Worm (Caenorhabditis elegans) whole organism, L4 larva: ENCODE measurements around the gene nhr-221.

Experiments used
- F44E2.7 ChIP-seq: fragments of 200-800 bp; sonication (Bioruptor generic); IDR thresholded peaks from 2 replicates; pipeline ENCODE4 v2.1.2; 2022; ENCODE audit warnings: missing genetic modification characterization, missing compliant biosample characterization
- F49E8.2 ChIP-seq: sonication (generic microtip); optimal IDR thresholded peaks from 2 replicates; lab custom pipeline; 2016; ENCODE audit warnings: missing compliant biosample characterization, mild to moderate bottlenecking, missing genetic modification characterization, borderline replicate concordance
- T26A8.4 ChIP-seq: fragments of 200-800 bp; sonication (Bioruptor generic); IDR thresholded peaks from 2 replicates; pipeline ENCODE4 v1.3.6; 2022; ENCODE audit warnings: missing genetic modification characterization, missing compliant biosample characterization
- Y105C5A.15 ChIP-seq: fragments of 200-800 bp; sonication (Bioruptor generic); IDR thresholded peaks from 2 replicates; pipeline ENCODE4 v1.3.6; 2022; ENCODE audit warnings: missing genetic modification characterization, missing compliant biosample characterization
- Y48G9A.11 ChIP-seq: fragments of 200-800 bp; sonication (Bioruptor generic); IDR thresholded peaks from 2 replicates; pipeline ENCODE4 v1.3.6; 2022; ENCODE audit warnings: missing genetic modification reagents, missing genetic modification characterization, missing compliant biosample characterization
- Y5F2A.4 ChIP-seq: fragments of 200-800 bp; sonication (Bioruptor generic); optimal IDR thresholded peaks from 2 replicates; lab custom pipeline; 2018; ENCODE audit warnings: mild to moderate bottlenecking, missing genetic modification characterization, missing compliant biosample characterization
- ZK337.2 ChIP-seq: fragments of 200-800 bp; sonication (Bioruptor generic); IDR thresholded peaks from 2 replicates; pipeline ENCODE4 v1.3.6; 2022; ENCODE audit warnings: missing genetic modification reagents, missing genetic modification characterization, missing compliant biosample characterization
- ZK546.5 ChIP-seq, 2 experiments: sonication (generic microtip); optimal IDR thresholded peaks; 2 replicates each; lab custom pipeline; 2017; ENCODE audit warnings: missing biosample characterization in 2 of 2, missing genetic modification characterization in 2 of 2
- aha-1 ChIP-seq: fragments of 150-350 bp; peaks from one replicate; lab custom pipeline; 2014; ENCODE audit warnings: missing biosample characterization, missing genetic modification characterization
- aly-2 ChIP-seq: sonication (generic microtip); optimal IDR thresholded peaks from 2 replicates; lab custom pipeline; 2018; ENCODE audit warnings: missing biosample characterization, missing genetic modification characterization
- arid-1 ChIP-seq: fragments of 200-800 bp; sonication (Bioruptor generic); conservative IDR thresholded peaks from 2 replicates; pipeline ENCODE4 v1.3.6; 2022; ENCODE audit warnings: missing genetic modification reagents, missing genetic modification characterization, missing compliant biosample characterization
- ceh-28 ChIP-seq: fragments of 150-350 bp; optimal IDR thresholded peaks from 2 replicates; lab custom pipeline; 2014; ENCODE audit warnings: missing biosample characterization, missing genetic modification reagents, missing genetic modification characterization
- ceh-32 ChIP-seq: sonication (generic microtip); optimal IDR thresholded peaks from 2 replicates; lab custom pipeline; 2016; ENCODE audit warnings: mild to moderate bottlenecking, missing genetic modification characterization, missing compliant biosample characterization; ENCODE audit not compliant: poor library complexity
- ceh-44 ChIP-seq: fragments of 200-800 bp; sonication (Bioruptor generic); IDR thresholded peaks from 2 replicates; pipeline ENCODE4 v1.3.6; 2022; ENCODE audit warnings: missing genetic modification reagents, missing genetic modification characterization, missing compliant biosample characterization
- daf-16 ChIP-seq, 3 experiments: sonication (generic microtip); optimal IDR thresholded peaks; 2 replicates each; lab custom pipeline; 2016 to 2017; ENCODE audit warnings: missing genetic modification characterization in 3 of 3, missing genetic modification reagents in 3 of 3, mild to moderate bottlenecking in 2 of 3, missing compliant biosample characterization in 2 of 3, missing biosample characterization in 1 of 3, moderate library complexity in 1 of 3
- dmd-8 ChIP-seq: fragments of 200-800 bp; sonication (Bioruptor generic); IDR thresholded peaks from 2 replicates; pipeline ENCODE4 v1.3.6; 2022; ENCODE audit warnings: missing genetic modification characterization, missing compliant biosample characterization
- dve-1 ChIP-seq: sonication (generic microtip); optimal IDR thresholded peaks from 2 replicates; lab custom pipeline; 2017; ENCODE audit warnings: antibody characterized with exemption, mild to moderate bottlenecking, missing genetic modification characterization, missing compliant biosample characterization; ENCODE audit not compliant: insufficient read depth
- gei-8 ChIP-seq: fragments of 200-800 bp; sonication (Bioruptor generic); optimal IDR thresholded peaks from 2 replicates; lab custom pipeline; 2018; ENCODE audit warnings: mild to moderate bottlenecking, missing genetic modification characterization, missing compliant biosample characterization
- hif-1 ChIP-seq, 2 experiments: sonication (generic microtip); optimal IDR thresholded peaks; 2 replicates each; lab custom pipeline; 2016 to 2017; ENCODE audit warnings: missing compliant biosample characterization in 2 of 2, missing genetic modification characterization in 2 of 2, missing genetic modification reagents in 2 of 2, missing genotype in 2 of 2, mild to moderate bottlenecking in 1 of 2
- hlh-30 ChIP-seq: sonication (generic microtip); optimal IDR thresholded peaks from 2 replicates; lab custom pipeline; 2017; ENCODE audit warnings: antibody characterized with exemption, mild to moderate bottlenecking, missing genetic modification characterization, missing compliant biosample characterization; ENCODE audit not compliant: insufficient read depth
- hmg-1.1 ChIP-seq: fragments of 200-800 bp; sonication (Bioruptor generic); IDR thresholded peaks from 2 replicates; pipeline ENCODE4 v1.3.6; 2022; ENCODE audit warnings: missing genetic modification reagents, missing genetic modification characterization, missing compliant biosample characterization
- lin-13 ChIP-seq: fragments of 150-350 bp; optimal IDR thresholded peaks from 2 replicates; lab custom pipeline; 2014; ENCODE audit warnings: missing biosample characterization, missing genetic modification reagents, missing genetic modification characterization
- lin-29 ChIP-seq: fragments of 200-800 bp; sonication (Bioruptor generic); IDR thresholded peaks from 2 replicates; pipeline ENCODE4 v1.3.6; 2022; ENCODE audit warnings: missing genetic modification reagents, missing genetic modification characterization, missing compliant biosample characterization
- lin-38 ChIP-seq: fragments of 200-800 bp; sonication (Bioruptor generic); IDR thresholded peaks from 2 replicates; pipeline ENCODE4 v1.3.6; 2022; ENCODE audit warnings: missing genetic modification reagents, missing genetic modification characterization, missing compliant biosample characterization
- lsy-2 ChIP-seq, 2 experiments: fragments of 150-350 bp in 1 of 2; sonication (generic microtip) in 1 of 2; optimal IDR thresholded peaks; 2 replicates each; lab custom pipeline; 2014 to 2017; ENCODE audit warnings: missing biosample characterization in 2 of 2, missing genetic modification characterization in 2 of 2
- madf-9 ChIP-seq: fragments of 200-800 bp; sonication (Bioruptor generic); conservative IDR thresholded peaks from 2 replicates; pipeline ENCODE4 v1.3.6; 2022; ENCODE audit warnings: missing genetic modification reagents, missing genetic modification characterization, missing compliant biosample characterization
- mdl-1 ChIP-seq, 2 experiments: fragments of 150-350 bp in 1 of 2; sonication (generic microtip) in 1 of 2; optimal IDR thresholded peaks; 2 replicates each; lab custom pipeline; 2014 to 2017; ENCODE audit warnings: missing biosample characterization in 2 of 2, missing genetic modification characterization in 2 of 2
- mep-1 ChIP-seq: fragments of 150-350 bp; sonication (generic microtip); optimal IDR thresholded peaks from 3 replicates; lab custom pipeline; 2014; ENCODE audit warnings: missing biosample characterization, missing genetic modification characterization
- mes-2 ChIP-seq: sonication (generic microtip); optimal IDR thresholded peaks from 2 replicates; lab custom pipeline; 2016; ENCODE audit warnings: missing genotype, mild to moderate bottlenecking, missing genetic modification characterization, missing compliant biosample characterization; ENCODE audit not compliant: poor library complexity, severe bottlenecking
- mxl-3 ChIP-seq: fragments of 200-800 bp; sonication (Bioruptor generic); optimal IDR thresholded peaks from 2 replicates; lab custom pipeline; 2018; ENCODE audit warnings: mild to moderate bottlenecking, missing genetic modification characterization, missing compliant biosample characterization
- nhr-11 ChIP-seq: fragments of 150-350 bp; optimal IDR thresholded peaks from 2 replicates; lab custom pipeline; 2014; ENCODE audit warnings: missing biosample characterization, missing genetic modification characterization
- nhr-28 ChIP-seq: fragments of 150-350 bp; optimal IDR thresholded peaks from 2 replicates; lab custom pipeline; 2014; ENCODE audit warnings: missing biosample characterization, missing genetic modification characterization
- nhr-76 ChIP-seq: fragments of 150-350 bp; optimal IDR thresholded peaks from 2 replicates; lab custom pipeline; 2014; ENCODE audit warnings: missing biosample characterization, missing genetic modification characterization
- php-3 ChIP-seq: fragments of 200-800 bp; sonication (Bioruptor generic); IDR thresholded peaks from 2 replicates; pipeline ENCODE4 v1.3.6; 2022; ENCODE audit warnings: missing genetic modification reagents, missing genetic modification characterization, missing compliant biosample characterization
- pqm-1 ChIP-seq: sonication (generic microtip); optimal IDR thresholded peaks from 2 replicates; lab custom pipeline; 2017; ENCODE audit warnings: missing biosample characterization, missing genetic modification characterization
- rbr-2 ChIP-seq: sonication (generic microtip); optimal IDR thresholded peaks from 2 replicates; lab custom pipeline; 2016; ENCODE audit warnings: missing genotype, missing genetic modification characterization, missing compliant biosample characterization
- snpc-1.2 ChIP-seq: fragments of 200-800 bp; sonication (Bioruptor generic); IDR thresholded peaks from 2 replicates; pipeline ENCODE4 v1.3.6; 2022; ENCODE audit warnings: missing genetic modification reagents, missing genetic modification characterization, missing compliant biosample characterization
- snpc-4 ChIP-seq: fragments of 150-350 bp; optimal IDR thresholded peaks from 2 replicates; lab custom pipeline; 2014; ENCODE audit warnings: missing biosample characterization, missing genetic modification characterization
- tra-1 ChIP-seq: fragments of 200-800 bp; sonication (Bioruptor generic); IDR thresholded peaks from 2 replicates; pipeline ENCODE4 v1.3.6; 2022; ENCODE audit warnings: missing genetic modification reagents, missing genetic modification characterization, missing compliant biosample characterization
- unc-130 ChIP-seq: sonication (generic microtip); optimal IDR thresholded peaks from 2 replicates; lab custom pipeline; 2016; ENCODE audit warnings: missing genetic modification reagents, missing genetic modification characterization, missing compliant biosample characterization
- unc-62 ChIP-seq, 3 experiments: fragments of 150-350 bp in 1 of 3; sonication (generic microtip); optimal IDR thresholded peaks in 2 of 3; peaks in 1 of 3; 1 replicate in 1 of 3; 2 replicates in 2 of 3; lab custom pipeline; 2014 to 2017; ENCODE audit warnings: missing biosample characterization in 3 of 3, missing genetic modification characterization in 3 of 3, missing genetic modification reagents in 3 of 3, missing genotype in 1 of 3
- zfp-3 ChIP-seq: fragments of 200-800 bp; sonication (Bioruptor generic); conservative IDR thresholded peaks from 2 replicates; pipeline ENCODE4 v1.3.6; 2022; ENCODE audit warnings: missing genetic modification reagents, missing genetic modification characterization, missing compliant biosample characterization
- zip-2 ChIP-seq: fragments of 150-350 bp; optimal IDR thresholded peaks from 2 replicates; lab custom pipeline; 2014; ENCODE audit warnings: missing biosample characterization, missing genetic modification characterization
- ztf-11 ChIP-seq: fragments of 150-350 bp; optimal IDR thresholded peaks from 2 replicates; lab custom pipeline; 2014; ENCODE audit warnings: missing biosample characterization, missing genetic modification characterization

nhr-221 gene

DNA sequence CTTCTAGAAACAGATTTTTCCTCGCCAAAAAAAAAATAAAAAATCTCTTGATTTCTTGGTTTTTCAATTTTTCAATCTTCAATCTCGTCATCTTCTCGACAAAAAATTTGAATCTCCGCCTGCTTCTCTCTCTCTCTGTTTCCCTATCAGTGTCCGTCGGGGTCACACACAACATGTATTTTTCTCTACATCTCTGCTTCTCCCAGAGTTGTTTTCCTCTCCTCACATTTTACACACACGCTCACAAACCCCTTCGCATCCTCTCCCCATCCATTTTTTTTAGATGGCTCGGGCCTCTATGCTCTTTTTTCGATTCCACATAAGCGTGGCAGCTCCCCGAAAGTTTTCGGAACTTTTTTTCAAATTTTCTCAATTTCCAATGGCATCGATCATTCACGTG lies 44.6 kb upstream of the nhr-221 start (continued):
- TF ChIP-seq nhr-11 (tag; lab: Kevin White, UChicago) (peak; percentile 80), nhr-28 (tag; lab: Kevin White, UChicago) (peak; percentile 81), zfp-3 (0 out of 2 replicates have a peak, but pooled peaks have one; percentile 9), arid-1 (GFP tag; lab: Robert Waterston, UW) (no peak), Y105C5A.15 (no peak), rbr-2 (peak; percentile 15), nhr-76 (no peak), dmd-8 (no peak), gei-8 (GFP tag; lab: Kevin White, UChicago) (no peak), pqm-1 (peak; percentile 55), hif-1 (tag; optimal IDR thresholded peaks at IDR 0.05; lab: Kevin White, UChicago) (peak in 1 of 2 experiments; percentile 78), Y5F2A.4 (GFP tag; lab: Kevin White, UChicago) (no peak), lsy-2 (tag; optimal IDR thresholded peaks at IDR 0.05; lab: Kevin White, UChicago) (peak in 1 of 2 experiments; percentile 66), mes-2 (tag; lab: Kevin White, UChicago) (peak; percentile 39), daf-16 (GFP tag; optimal IDR thresholded peaks at IDR 0.05; lab: Kevin White, UChicago) (peak in 1 of 2 experiments; percentile 34), daf-16 (tag; optimal IDR thresholded peaks at IDR 0.05; lab: Kevin White, UChicago) (peak; percentile 72), lin-13 (GFP tag; lab: Kevin White, UChicago) (peak; percentile 82), snpc-4 (tag; lab: Kevin White, UChicago) (no peak), dve-1 (tag; lab: Kevin White, UChicago) (peak; percentile 34), zip-2 (tag; lab: Kevin White, UChicago) (no peak), mep-1 (tag; lab: Kevin White, UChicago) (peak; percentile 61), F44E2.7 (no peak), ceh-32 (tag; lab: Kevin White, UChicago) (no peak)
- TF ChIP-seq, all 104 proteins: peak for 25

DNA sequence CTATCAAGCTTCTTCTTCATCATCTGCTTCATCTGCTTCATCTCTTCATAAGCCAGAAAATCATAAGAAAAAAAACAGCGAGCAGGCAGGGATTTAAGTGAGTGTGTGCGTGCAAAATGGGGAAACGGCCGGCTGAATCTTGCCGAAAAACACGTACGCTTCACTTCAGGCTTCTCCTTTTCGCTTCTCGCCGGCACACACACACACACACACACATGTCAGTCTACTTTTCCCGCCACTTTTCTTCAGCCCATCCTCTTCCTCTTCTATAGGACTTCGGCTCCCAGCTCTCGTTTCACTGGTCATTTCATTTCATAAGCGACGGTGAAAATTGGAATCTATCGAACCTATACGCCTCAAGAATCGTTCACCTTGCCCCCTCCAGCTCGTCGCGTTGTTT lies 44.1 kb upstream of the nhr-221 start:
- no peak for TF ChIP-seq mdl-1 (tag; optimal IDR thresholded peaks at IDR 0.05; lab: Kevin White, UChicago)
- TF ChIP-seq aha-1 (tag; lab: Kevin White, UChicago): peak; percentile 98
- TF ChIP-seq mxl-3 (GFP tag; lab: Kevin White, UChicago): peak; percentile 46
- no peak for TF ChIP-seq hlh-30
- 0 out of 2 replicates have a peak, but pooled peaks have one; percentile 16 for TF ChIP-seq hmg-1.1 (GFP tag; lab: Robert Waterston, UW)
- peak in 1 of 2 experiments; percentile 92 for TF ChIP-seq unc-62 (GFP tag; optimal IDR thresholded peaks at IDR 0.05 in 1 of 2; lab: Kevin White, UChicago)
- TF ChIP-seq unc-62 (tag; optimal IDR thresholded peaks at IDR 0.05; lab: Kevin White, UChicago): no peak
- peak in 1 of 2 experiments; percentile 98 for TF ChIP-seq hif-1 (tag; optimal IDR thresholded peaks at IDR 0.05; lab: Kevin White, UChicago)

DNA sequence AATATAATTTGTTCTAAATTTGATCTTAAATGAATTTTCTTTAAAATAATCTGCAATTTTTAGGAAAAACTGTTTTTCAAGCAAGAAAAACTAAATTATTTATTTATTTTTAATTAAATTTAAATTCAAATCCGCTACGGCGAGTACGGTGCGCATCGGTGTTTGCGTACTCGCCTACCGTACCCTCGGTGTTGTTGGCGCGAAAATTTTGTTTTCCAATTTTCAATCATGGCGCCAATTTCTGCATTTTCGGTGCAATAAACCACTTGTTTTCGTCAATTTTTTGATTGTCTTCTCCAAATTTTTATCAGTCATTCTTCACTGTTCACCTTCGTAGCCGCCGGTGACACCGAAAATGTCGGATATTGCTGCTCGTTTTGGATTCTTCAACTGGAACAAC lies 43.7 kb upstream of the nhr-221 start, which contains the start of gene pygl-1:
Gene pygl-1 (plus strand): TSS at position 211 of the 400 bp plus-strand sequence.
- TF ChIP-seq lsy-2 (tag; optimal IDR thresholded peaks at IDR 0.05; lab: Kevin White, UChicago): peak in 1 of 2 experiments; percentile 72
- no peak for TF ChIP-seq hlh-30
- TF ChIP-seq tra-1: no peak
- no peak for TF ChIP-seq dmd-8
- TF ChIP-seq ceh-44 (GFP tag; lab: Robert Waterston, UW): no peak
- no peak for TF ChIP-seq ZK337.2
- TF ChIP-seq ZK546.5 (tag; optimal IDR thresholded peaks at IDR 0.05; lab: Kevin White, UChicago): no peak
- TF ChIP-seq T26A8.4 (GFP tag; lab: Robert Waterston, UW): no peak
- TF ChIP-seq Y48G9A.11: peak; percentile 91
- TF ChIP-seq aly-2: no peak
- TF ChIP-seq ceh-28 (tag; lab: Kevin White, UChicago): no peak
- TF ChIP-seq F49E8.2 (tag; lab: Kevin White, UChicago): peak; percentile 66
- TF ChIP-seq lin-29 (GFP tag; lab: Robert Waterston, UW): no peak
- no peak for TF ChIP-seq daf-16 (GFP tag; optimal IDR thresholded peaks at IDR 0.05; lab: Kevin White, UChicago)
- TF ChIP-seq daf-16 (tag; optimal IDR thresholded peaks at IDR 0.05; lab: Kevin White, UChicago): peak; percentile 28
- TF ChIP-seq unc-130 (GFP tag; lab: Kevin White, UChicago): peak; percentile 88
- peak; percentile 27; the same call in 1 of the 2 replicates for TF ChIP-seq snpc-1.2 (GFP tag; lab: Robert Waterston, UW)
- no peak for TF ChIP-seq ztf-11 (tag; lab: Kevin White, UChicago)
- no peak for TF ChIP-seq php-3 (GFP tag; lab: Robert Waterston, UW)
- TF ChIP-seq hif-1 (tag; optimal IDR thresholded peaks at IDR 0.05; lab: Kevin White, UChicago): no peak
- peak; percentile 69 for TF ChIP-seq lin-38 (GFP tag; lab: Robert Waterston, UW)
- TF ChIP-seq madf-9: 0 out of 2 replicates have a peak, but pooled peaks have one; percentile 10
- TF ChIP-seq, all 104 proteins: peak for 8
